Worm (Caenorhabditis elegans) whole organism, late embryonic: ENCODE results near the gene Y105C5A.24.

Source experiments
- K02D7.2 ChIP-seq: sonication (generic microtip); optimal IDR thresholded peaks from 2 replicates; lab custom pipeline; 2017; ENCODE audit warnings: mild to moderate bottlenecking, missing genetic modification characterization, missing compliant biosample characterization
- K09A11.1 ChIP-seq: sonication (generic microtip); optimal IDR thresholded peaks from 2 replicates; lab custom pipeline; 2017; ENCODE audit warnings: antibody characterized with exemption, mild to moderate bottlenecking, missing genetic modification characterization, missing compliant biosample characterization; ENCODE audit not compliant: insufficient read depth
- Y22D7AL.16 ChIP-seq: sonication (generic microtip); optimal IDR thresholded peaks from 2 replicates; lab custom pipeline; 2016; ENCODE audit warnings: missing genetic modification characterization, missing compliant biosample characterization
- ama-1 ChIP-seq: fragments of 150-350 bp; optimal IDR thresholded peaks from 2 replicates; lab custom pipeline; 2014
- ceh-18 ChIP-seq: sonication (generic microtip); optimal IDR thresholded peaks from 2 replicates; lab custom pipeline; 2016; ENCODE audit warnings: missing genetic modification characterization, missing compliant biosample characterization
- ceh-19 ChIP-seq: fragments of 200-800 bp; sonication (Bioruptor generic); optimal IDR thresholded peaks from 2 replicates; lab custom pipeline; 2018; ENCODE audit warnings: mild to moderate bottlenecking, missing genetic modification characterization, missing compliant biosample characterization
- ceh-2 ChIP-seq: sonication (generic microtip); optimal IDR thresholded peaks from 2 replicates; lab custom pipeline; 2016; ENCODE audit warnings: missing genotype, missing genetic modification characterization, missing compliant biosample characterization
- ceh-22 ChIP-seq: sonication (generic microtip); optimal IDR thresholded peaks from 2 replicates; lab custom pipeline; 2017; ENCODE audit warnings: missing biosample characterization, missing genetic modification characterization
- ceh-24 ChIP-seq: sonication (generic microtip); optimal IDR thresholded peaks from 2 replicates; lab custom pipeline; 2016; ENCODE audit warnings: mild to moderate bottlenecking, missing genetic modification characterization, missing compliant biosample characterization
- ceh-34 ChIP-seq: sonication (generic microtip); optimal IDR thresholded peaks from 2 replicates; lab custom pipeline; 2016; ENCODE audit warnings: mild to moderate bottlenecking, missing genetic modification characterization, missing compliant biosample characterization
- ceh-45 ChIP-seq: fragments of 200-800 bp; sonication (Bioruptor generic); IDR thresholded peaks from 2 replicates; pipeline ENCODE4 v1.3.6; 2022; ENCODE audit warnings: missing genetic modification reagents, missing genetic modification characterization, missing compliant biosample characterization
- ceh-9 ChIP-seq: sonication (generic microtip); optimal IDR thresholded peaks from 2 replicates; lab custom pipeline; 2016; ENCODE audit warnings: mild to moderate bottlenecking, missing genetic modification characterization, inconsistent platforms, missing compliant biosample characterization
- che-1 ChIP-seq: sonication (generic microtip); optimal IDR thresholded peaks from 2 replicates; lab custom pipeline; 2016; ENCODE audit warnings: mild to moderate bottlenecking, missing genetic modification characterization, missing compliant biosample characterization
- dmd-4 ChIP-seq: sonication (generic microtip); optimal IDR thresholded peaks from 2 replicates; lab custom pipeline; 2016; ENCODE audit warnings: borderline replicate concordance, missing genetic modification characterization, missing compliant biosample characterization
- dve-1 ChIP-seq: sonication (generic microtip); optimal IDR thresholded peaks from 2 replicates; lab custom pipeline; 2017; ENCODE audit warnings: antibody characterized with exemption, mild to moderate bottlenecking, missing genetic modification characterization, missing compliant biosample characterization
- ets-4 ChIP-seq: sonication (generic microtip); optimal IDR thresholded peaks from 2 replicates; lab custom pipeline; 2016; ENCODE audit warnings: missing genetic modification characterization, missing compliant biosample characterization
- fax-1 ChIP-seq: sonication (generic microtip); optimal IDR thresholded peaks from 2 replicates; lab custom pipeline; 2016; ENCODE audit warnings: missing genotype, missing genetic modification characterization, missing compliant biosample characterization
- fkh-10 ChIP-seq: fragments of 150-350 bp; optimal IDR thresholded peaks from 2 replicates; lab custom pipeline; 2014; ENCODE audit warnings: missing biosample characterization, missing genetic modification reagents, missing genetic modification characterization
- fkh-6 ChIP-seq: sonication (generic microtip); optimal IDR thresholded peaks from 2 replicates; lab custom pipeline; 2016; ENCODE audit warnings: missing genetic modification characterization, missing compliant biosample characterization
- hlh-13 ChIP-seq: fragments of 200-800 bp; sonication (Bioruptor generic); optimal IDR thresholded peaks from 2 replicates; lab custom pipeline; 2018; ENCODE audit warnings: mild to moderate bottlenecking, missing genetic modification characterization, missing compliant biosample characterization
- hlh-8 ChIP-seq: sonication (generic microtip); optimal IDR thresholded peaks from 2 replicates; lab custom pipeline; 2016; ENCODE audit warnings: missing genotype, missing genetic modification characterization, missing compliant biosample characterization
- lim-6 ChIP-seq: sonication (generic microtip); optimal IDR thresholded peaks from 2 replicates; lab custom pipeline; 2016; ENCODE audit warnings: missing genetic modification characterization, missing compliant biosample characterization
- madf-2 ChIP-seq: sonication (generic microtip); optimal IDR thresholded peaks from 2 replicates; lab custom pipeline; 2017; ENCODE audit warnings: missing genetic modification characterization, missing compliant biosample characterization
- npax-4 ChIP-seq: sonication (generic microtip); optimal IDR thresholded peaks from 2 replicates; lab custom pipeline; 2016; ENCODE audit warnings: missing genetic modification characterization, missing compliant biosample characterization
- pat-9 ChIP-seq: fragments of 200-800 bp; sonication (Bioruptor generic); optimal IDR thresholded peaks from 2 replicates; lab custom pipeline; 2018; ENCODE audit warnings: mild to moderate bottlenecking, missing genetic modification characterization, moderate library complexity, missing compliant biosample characterization
- pha-4 ChIP-seq: fragments of 150-350 bp; optimal IDR thresholded peaks from 2 replicates; lab custom pipeline; 2018; ENCODE audit warnings: missing biosample characterization, missing genetic modification reagents, missing genetic modification characterization
- pqm-1 ChIP-seq: sonication (generic microtip); optimal IDR thresholded peaks from 2 replicates; lab custom pipeline; 2016; ENCODE audit warnings: missing genetic modification characterization, missing compliant biosample characterization
- pros-1 ChIP-seq: fragments of 150-350 bp; optimal IDR thresholded peaks from 2 replicates; lab custom pipeline; 2014; ENCODE audit warnings: missing biosample characterization, missing genetic modification reagents, missing genetic modification characterization
- rnt-1 ChIP-seq: sonication (generic microtip); optimal IDR thresholded peaks from 2 replicates; lab custom pipeline; 2016; ENCODE audit warnings: missing genetic modification characterization, missing compliant biosample characterization
- sdc-2 ChIP-seq: sonication (generic microtip); optimal IDR thresholded peaks from 2 replicates; lab custom pipeline; 2016; ENCODE audit warnings: missing genotype, missing genetic modification characterization, missing compliant biosample characterization
- sox-2 ChIP-seq: fragments of 200-800 bp; sonication (Bioruptor generic); IDR thresholded peaks from 2 replicates; pipeline ENCODE4 v1.3.6; 2022; ENCODE audit warnings: missing genetic modification reagents, missing genetic modification characterization, missing compliant biosample characterization
- tbx-2 ChIP-seq: sonication (generic microtip); optimal IDR thresholded peaks from 2 replicates; lab custom pipeline; 2016; ENCODE audit warnings: missing genetic modification characterization, missing compliant biosample characterization
- tbx-7 ChIP-seq: sonication (generic microtip); optimal IDR thresholded peaks from 2 replicates; lab custom pipeline; 2016; ENCODE audit warnings: missing genotype, missing genetic modification characterization, missing compliant biosample characterization
- unc-3 ChIP-seq, 2 experiments: fragments of 200-800 bp in 1 of 2; sonication (Bioruptor generic) in 1 of 2; sonication (generic microtip) in 1 of 2; conservative IDR thresholded peaks in 1 of 2; optimal IDR thresholded peaks in 1 of 2; 2 replicates each; pipeline versions ENCODE4 v1.3.6 to Lab custom; 2016 to 2022; ENCODE audit warnings: missing compliant biosample characterization in 2 of 2, missing genetic modification characterization in 2 of 2, missing genetic modification reagents in 1 of 2
- ztf-16 ChIP-seq: sonication (generic microtip); optimal IDR thresholded peaks from 2 replicates; lab custom pipeline; 2017; ENCODE audit warnings: missing genetic modification characterization, missing compliant biosample characterization

The Y105C5A.24 gene

DNA sequence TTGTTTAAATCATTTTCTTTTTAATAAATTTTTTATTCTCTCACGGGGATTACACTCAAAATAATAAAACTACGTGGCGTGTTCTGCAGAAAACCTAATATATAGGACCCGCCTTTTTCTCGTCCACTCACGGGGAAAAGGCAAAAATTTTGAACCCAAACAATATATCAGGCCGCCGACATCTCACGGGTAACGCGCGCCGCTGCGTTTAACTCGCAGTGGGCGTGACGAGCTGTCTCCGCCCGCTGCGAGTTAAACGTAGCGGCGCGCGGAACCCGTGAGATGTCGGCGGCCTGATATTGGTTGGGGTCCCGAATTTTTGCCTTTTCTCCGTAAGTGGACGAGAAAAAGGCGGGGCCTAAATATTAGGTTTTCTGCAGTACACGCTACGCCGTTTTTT is 11.8 kb downstream of the Y105C5A.24 start:
- TF ChIP-seq ceh-24 (tag; lab: Kevin White, UChicago) (no peak), ceh-2 (tag; lab: Kevin White, UChicago) (no peak), K02D7.2 (no peak), che-1 (tag; lab: Kevin White, UChicago) (no peak), madf-2 (tag; lab: Kevin White, UChicago) (no peak), ceh-45 (no peak)

DNA sequence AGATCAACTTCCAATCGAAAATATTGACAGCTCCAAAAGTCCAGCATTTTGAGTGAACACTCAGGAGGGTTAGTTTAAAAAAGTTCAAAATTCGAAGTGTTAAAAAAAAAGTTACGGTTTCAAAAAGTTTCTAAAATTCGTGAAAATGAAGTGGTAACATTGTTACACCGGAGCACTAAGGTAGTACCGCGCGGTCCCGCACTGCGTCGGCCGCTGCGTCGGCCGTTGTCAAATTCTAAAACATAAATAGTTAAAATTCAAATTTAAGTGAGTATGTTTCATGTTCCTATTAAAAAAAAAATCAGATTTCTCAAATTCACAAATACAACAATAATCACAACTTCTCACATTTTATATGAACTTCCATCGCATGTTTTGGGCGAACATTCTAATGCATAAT is 18.6 kb downstream of the Y105C5A.24 start:
- no peak for TF ChIP-seq Y22D7AL.16
- TF ChIP-seq fkh-10 (GFP tag; lab: Kevin White, UChicago), result no peak
- TF ChIP-seq ceh-22 (tag; lab: Kevin White, UChicago), result no peak
- TF ChIP-seq dve-1 (tag; lab: Kevin White, UChicago), result no peak
- no peak for TF ChIP-seq ztf-16 (tag; lab: Kevin White, UChicago)
- TF ChIP-seq ceh-2 (tag; lab: Kevin White, UChicago), result no peak
- TF ChIP-seq tbx-7 (tag; lab: Kevin White, UChicago), result no peak
- TF ChIP-seq ama-1 (lab: Kevin White, UChicago), result no peak
- no peak for TF ChIP-seq ceh-9 (tag; lab: Kevin White, UChicago)
- no peak for TF ChIP-seq K02D7.2
- TF ChIP-seq K09A11.1 (tag; lab: Kevin White, UChicago), result no peak
- no peak for TF ChIP-seq sdc-2

DNA sequence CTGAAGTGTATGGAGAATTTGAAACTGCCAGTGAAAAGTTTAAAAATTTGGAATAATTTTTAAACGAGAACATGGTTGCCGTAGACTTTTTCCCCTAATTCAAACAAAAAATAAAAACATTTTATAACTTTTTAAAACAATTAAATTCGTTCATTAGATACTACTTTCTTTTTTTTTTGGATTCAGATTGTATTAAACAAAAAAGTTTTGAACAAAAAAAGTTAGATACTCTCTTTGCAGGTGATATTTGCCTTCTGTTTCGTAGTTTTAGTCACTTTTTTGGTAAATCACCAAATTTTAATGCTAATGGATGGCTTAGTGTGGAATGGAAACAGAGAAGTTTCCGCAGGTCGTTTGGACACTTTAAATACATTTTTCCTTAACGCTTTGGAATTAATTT is 20.7 kb downstream of the Y105C5A.24 start, which contains the start of gene Y105C5B.1:
Y105C5B.1 (plus strand) TSS at position 301 of the 400 bp plus-strand sequence.
- TF ChIP-seq unc-3 (GFP tag; conservative IDR thresholded peaks at IDR 0.05; lab: Robert Waterston, UW) (no peak), unc-3 (tag; optimal IDR thresholded peaks at IDR 0.05; lab: Kevin White, UChicago) (no peak), hlh-8 (tag; lab: Kevin White, UChicago) (no peak), ceh-18 (tag; lab: Kevin White, UChicago) (no peak), ceh-34 (tag; lab: Kevin White, UChicago) (no peak), ztf-16 (tag; lab: Kevin White, UChicago) (no peak), K09A11.1 (tag; lab: Kevin White, UChicago) (no peak), hlh-13 (GFP tag; lab: Kevin White, UChicago) (no peak), tbx-2 (tag; lab: Kevin White, UChicago) (no peak), fkh-10 (GFP tag; lab: Kevin White, UChicago) (no peak), sdc-2 (no peak), rnt-1 (tag; lab: Kevin White, UChicago) (no peak), pros-1 (tag; lab: Kevin White, UChicago) (no peak), pha-4 (no peak), pat-9 (no peak), pqm-1 (no peak), madf-2 (tag; lab: Kevin White, UChicago) (no peak), ceh-9 (tag; lab: Kevin White, UChicago) (no peak), sox-2 (GFP tag; lab: Robert Waterston, UW) (no peak), ets-4 (tag; lab: Kevin White, UChicago) (no peak), npax-4 (tag; lab: Kevin White, UChicago) (no peak)

DNA sequence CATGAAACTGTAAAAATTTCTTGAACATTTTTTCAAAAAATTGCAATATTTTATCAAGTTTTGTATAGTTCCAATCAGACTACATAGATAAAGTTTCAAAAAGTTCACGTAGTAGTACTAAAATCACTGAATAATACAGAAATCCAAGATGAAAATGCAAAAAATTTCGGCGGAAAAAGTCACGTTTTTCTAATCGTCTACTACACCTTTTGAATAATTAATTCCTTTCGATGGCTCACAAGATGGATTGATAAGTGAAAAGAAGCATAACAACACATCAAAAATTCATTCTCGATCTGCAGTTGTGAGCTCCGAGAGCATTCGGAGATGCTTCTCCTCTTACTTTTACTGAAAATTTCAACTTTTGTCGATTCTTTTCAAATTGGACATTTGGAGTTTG is 23.0 kb downstream of the Y105C5A.24 start, which contains the start of gene gcy-25:
gcy-25 (plus strand) TSS at position 301 of the 400 bp plus-strand sequence.
- TF ChIP-seq ceh-19 (no peak), fax-1 (tag; lab: Kevin White, UChicago) (no peak), dmd-4 (no peak), lim-6 (no peak), ceh-18 (tag; lab: Kevin White, UChicago) (no peak), fkh-6 (tag; lab: Kevin White, UChicago) (no peak)
- TF ChIP-seq, all 69 proteins: peak for 0
